Worm (Caenorhabditis elegans) whole organism, mixed stage, embryonic: ENCODE measurements around the gene F09G2.2.

ENCODE experiments used
- M03D4.4 ChIP-seq: sonication (generic microtip); optimal IDR thresholded peaks from 2 replicates; lab custom pipeline; 2017; ENCODE audit warnings: mild to moderate bottlenecking, missing genetic modification characterization, missing compliant biosample characterization
- bed-3 ChIP-seq: fragments of 200-800 bp; sonication (Bioruptor generic); optimal IDR thresholded peaks from 3 replicates; lab custom pipeline; 2018; ENCODE audit warnings: mild to moderate bottlenecking, missing genetic modification characterization, moderate library complexity, missing compliant biosample characterization
- blmp-1 ChIP-seq: fragments of 150-350 bp; optimal IDR thresholded peaks from 2 replicates; lab custom pipeline; 2014; ENCODE audit warnings: missing biosample characterization, missing genetic modification characterization
- ceh-39 ChIP-seq: fragments of 150-350 bp; optimal IDR thresholded peaks from 2 replicates; lab custom pipeline; 2014; ENCODE audit warnings: missing biosample characterization, missing genetic modification characterization
- ceh-43 ChIP-seq: fragments of 200-800 bp; sonication (Bioruptor generic); optimal IDR thresholded peaks from 2 replicates; lab custom pipeline; 2018; ENCODE audit warnings: mild to moderate bottlenecking, missing genetic modification characterization, moderate library complexity, missing compliant biosample characterization
- ceh-83 ChIP-seq: fragments of 200-800 bp; sonication (Bioruptor generic); optimal IDR thresholded peaks from 2 replicates; lab custom pipeline; 2018; ENCODE audit warnings: mild to moderate bottlenecking, missing genetic modification characterization, missing compliant biosample characterization
- ces-1 ChIP-seq: fragments of 150-350 bp; optimal IDR thresholded peaks from 2 replicates; lab custom pipeline; 2014; ENCODE audit warnings: missing biosample characterization, missing genetic modification reagents, missing genetic modification characterization
- cnd-1 ChIP-seq: fragments of 200-800 bp; sonication (Bioruptor generic); optimal IDR thresholded peaks from 2 replicates; lab custom pipeline; 2018; ENCODE audit warnings: mild to moderate bottlenecking, missing genetic modification characterization, missing compliant biosample characterization
- drap-1 ChIP-seq: fragments of 200-800 bp; sonication (Bioruptor generic); optimal IDR thresholded peaks from 3 replicates; lab custom pipeline; 2018; ENCODE audit warnings: mild to moderate bottlenecking, missing genetic modification characterization, missing compliant biosample characterization
- elt-1 ChIP-seq: sonication (generic microtip); optimal IDR thresholded peaks from 2 replicates; lab custom pipeline; 2017; ENCODE audit warnings: missing genetic modification characterization, mild to moderate bottlenecking, missing compliant biosample characterization, antibody characterized with exemption, moderate library complexity, borderline replicate concordance; ENCODE audit not compliant: insufficient read depth
- elt-3 ChIP-seq: fragments of 150-350 bp; optimal IDR thresholded peaks from 2 replicates; lab custom pipeline; 2014; ENCODE audit warnings: missing biosample characterization, missing genetic modification characterization
- flh-1 ChIP-seq: fragments of 200-800 bp; sonication (Bioruptor generic); optimal IDR thresholded peaks from 2 replicates; lab custom pipeline; 2018; ENCODE audit warnings: mild to moderate bottlenecking, missing genetic modification characterization, moderate library complexity, missing compliant biosample characterization
- hlh-1 ChIP-seq: fragments of 150-350 bp; optimal IDR thresholded peaks from 2 replicates; lab custom pipeline; 2014; ENCODE audit warnings: missing biosample characterization, missing genetic modification reagents, missing genetic modification characterization
- lin-13 ChIP-seq: fragments of 150-350 bp; optimal IDR thresholded peaks from 2 replicates; lab custom pipeline; 2014; ENCODE audit warnings: missing biosample characterization, missing genetic modification characterization
- lin-32 ChIP-seq: fragments of 200-800 bp; sonication (Bioruptor generic); optimal IDR thresholded peaks from 2 replicates; lab custom pipeline; 2018; ENCODE audit warnings: mild to moderate bottlenecking, missing genetic modification characterization, missing compliant biosample characterization
- lsy-2 ChIP-seq: fragments of 150-350 bp; optimal IDR thresholded peaks from 2 replicates; lab custom pipeline; 2014; ENCODE audit warnings: missing biosample characterization, missing genetic modification characterization
- mab-5 ChIP-seq: fragments of 150-350 bp; optimal IDR thresholded peaks from 2 replicates; lab custom pipeline; 2014; ENCODE audit warnings: missing biosample characterization, missing genetic modification characterization
- mep-1 ChIP-seq: fragments of 150-350 bp; optimal IDR thresholded peaks from 2 replicates; lab custom pipeline; 2017; ENCODE audit warnings: missing biosample characterization, missing genetic modification reagents, missing genetic modification characterization, inconsistent platforms
- mls-2 ChIP-seq: sonication (generic microtip); optimal IDR thresholded peaks from 2 replicates; lab custom pipeline; 2016; ENCODE audit warnings: mild to moderate bottlenecking, missing genetic modification characterization, moderate library complexity, missing compliant biosample characterization
- nhr-2 ChIP-seq: fragments of 150-350 bp; optimal IDR thresholded peaks from 2 replicates; lab custom pipeline; 2014; ENCODE audit warnings: missing biosample characterization, missing genetic modification characterization
- nhr-237 ChIP-seq: fragments of 150-350 bp; optimal IDR thresholded peaks from 2 replicates; lab custom pipeline; 2014; ENCODE audit warnings: missing biosample characterization, missing genetic modification characterization
- nhr-28 ChIP-seq: fragments of 150-350 bp; optimal IDR thresholded peaks from 2 replicates; lab custom pipeline; 2014; ENCODE audit warnings: missing biosample characterization, missing genetic modification characterization
- nhr-76 ChIP-seq: sonication (generic microtip); optimal IDR thresholded peaks from 2 replicates; lab custom pipeline; 2017; ENCODE audit warnings: missing biosample characterization, missing genetic modification characterization
- pha-4 ChIP-seq: fragments of 150-350 bp; optimal IDR thresholded peaks from 2 replicates; lab custom pipeline; 2018; ENCODE audit warnings: missing biosample characterization, missing genetic modification reagents, missing genetic modification characterization
- sem-2 ChIP-seq: fragments of 200-800 bp; sonication (Bioruptor generic); optimal IDR thresholded peaks from 2 replicates; lab custom pipeline; 2018; ENCODE audit warnings: mild to moderate bottlenecking, missing genetic modification characterization, missing compliant biosample characterization
- snpc-4 ChIP-seq: fragments of 150-350 bp; optimal IDR thresholded peaks from 2 replicates; lab custom pipeline; 2014; ENCODE audit warnings: missing biosample characterization, missing genetic modification characterization
- sptf-1 ChIP-seq: sonication (generic microtip); optimal IDR thresholded peaks from 2 replicates; lab custom pipeline; 2017; ENCODE audit warnings: mild to moderate bottlenecking, missing genetic modification characterization, moderate library complexity, missing compliant biosample characterization
- tbx-8 ChIP-seq: fragments of 200-800 bp; sonication (Bioruptor generic); optimal IDR thresholded peaks from 2 replicates; lab custom pipeline; 2018; ENCODE audit warnings: mild to moderate bottlenecking, missing genetic modification characterization, moderate library complexity, missing compliant biosample characterization
- unc-120 ChIP-seq: sonication (generic microtip); optimal IDR thresholded peaks from 2 replicates; lab custom pipeline; 2017; ENCODE audit warnings: missing genetic modification characterization, missing compliant biosample characterization; ENCODE audit not compliant: poor library complexity, severe bottlenecking
- unc-39 ChIP-seq: fragments of 150-350 bp; optimal IDR thresholded peaks from 2 replicates; lab custom pipeline; 2014; ENCODE audit warnings: missing biosample characterization, missing genetic modification characterization
- zip-8 ChIP-seq: fragments of 150-350 bp; optimal IDR thresholded peaks from 2 replicates; lab custom pipeline; 2014; ENCODE audit warnings: missing biosample characterization, missing genetic modification characterization
- ztf-11 ChIP-seq: fragments of 150-350 bp; optimal IDR thresholded peaks from 2 replicates; lab custom pipeline; 2014; ENCODE audit warnings: missing biosample characterization, missing genetic modification characterization

The F09G2.2 gene

DNA sequence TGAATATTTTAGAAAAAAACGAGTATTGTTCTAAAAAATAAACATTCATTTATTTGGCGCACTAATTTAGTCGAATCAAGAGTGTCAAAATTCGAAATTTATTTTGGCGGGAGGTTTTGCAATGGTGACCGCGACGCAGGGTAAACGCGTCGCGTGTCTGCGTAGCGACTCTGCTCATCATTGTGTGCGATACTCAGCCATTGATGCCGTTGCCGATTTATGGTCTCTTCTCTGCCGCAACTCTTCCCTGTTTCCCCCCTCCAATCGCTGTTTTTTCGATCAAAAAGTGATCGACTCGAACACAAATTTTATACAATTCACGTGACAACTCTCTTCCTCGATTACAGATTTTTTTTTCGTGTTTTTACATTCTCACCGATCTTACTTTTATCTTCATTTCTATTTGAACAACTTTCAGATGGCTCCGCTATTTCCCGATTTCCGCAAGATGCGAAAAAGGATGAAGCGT lies at the start of gene F09G2.2:
F09G2.2 (plus strand) TSS at position 419 of the 469 bp plus-strand sequence.
- TF ChIP-seq ces-1 (GFP tag; lab: Kevin White, UChicago) (peak; percentile 76), pha-4 (tag; lab: Kevin White, UChicago) (peak; percentile 96), ztf-11 (peak; percentile 63), drap-1 (GFP tag; lab: Kevin White, UChicago) (peak; percentile 24), elt-1 (peak; percentile 38), M03D4.4 (tag; lab: Kevin White, UChicago) (peak; percentile 20), nhr-237 (peak; percentile 87), bed-3 (GFP tag; lab: Kevin White, UChicago) (no peak), ceh-39 (tag; lab: Kevin White, UChicago) (peak; percentile 93), hlh-1 (tag; lab: Kevin White, UChicago) (no peak), unc-39 (tag; lab: Kevin White, UChicago) (peak; percentile 29), mep-1 (tag; lab: Kevin White, UChicago) (peak; percentile 95), nhr-28 (no peak), cnd-1 (tag; lab: Kevin White, UChicago) (peak; percentile 28), unc-120 (tag; lab: Kevin White, UChicago) (peak; percentile 79), sptf-1 (tag; lab: Kevin White, UChicago) (no peak), ceh-83 (peak; percentile 46), tbx-8 (no peak), mls-2 (tag; lab: Kevin White, UChicago) (peak; percentile 21), lin-13 (peak; percentile 97), lin-32 (GFP tag; lab: Kevin White, UChicago) (no peak), lsy-2 (tag; lab: Kevin White, UChicago) (peak; percentile 73), nhr-2 (tag; lab: Kevin White, UChicago) (peak; percentile 30), ceh-43 (GFP tag; lab: Kevin White, UChicago) (no peak)
- TF ChIP-seq, all 35 proteins: peak for 17

DNA sequence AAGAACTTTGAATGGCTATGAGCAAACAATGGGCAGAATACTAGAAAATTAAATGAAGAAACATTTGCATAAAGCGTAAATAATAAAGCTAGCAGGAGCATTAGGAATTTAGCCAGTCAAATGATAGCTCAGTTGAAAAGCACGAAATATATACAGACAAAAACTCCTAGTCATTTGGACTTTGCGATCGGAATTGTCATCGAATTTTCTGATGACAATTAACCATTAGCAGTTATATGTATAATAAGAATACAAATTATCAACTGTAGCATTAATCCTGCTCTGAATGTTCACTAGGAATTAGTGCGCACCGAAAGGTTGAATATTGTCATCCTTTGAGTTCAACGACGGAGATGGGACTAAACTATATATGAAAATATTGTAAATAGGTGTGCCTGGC lies 49.3 kb upstream of the F09G2.2 start, which contains the start of gene ugt-38:
ugt-38 (minus strand) TSS at position 101 of the 400 bp plus-strand sequence.
- TF ChIP-seq nhr-28, result no peak
- TF ChIP-seq mls-2 (tag; lab: Kevin White, UChicago), result no peak
- no peak for TF ChIP-seq tbx-8
- no peak for TF ChIP-seq nhr-2 (tag; lab: Kevin White, UChicago)
- TF ChIP-seq ces-1 (GFP tag; lab: Kevin White, UChicago), result no peak
- no peak for TF ChIP-seq mab-5 (tag; lab: Kevin White, UChicago)
- TF ChIP-seq M03D4.4 (tag; lab: Kevin White, UChicago), result no peak
- no peak for TF ChIP-seq lin-13

ce11 chrV:7150570-7150969 lies 46.1 kb upstream of the F09G2.2 start, which contains the start of gene F10D2.8:
Gene F10D2.8, minus strand, starts transcription at chrV:7150714.
- no peak for TF ChIP-seq ces-1 (GFP tag; lab: Kevin White, UChicago)
- TF ChIP-seq elt-3 (tag; lab: Kevin White, UChicago), result no peak
- no peak for TF ChIP-seq M03D4.4 (tag; lab: Kevin White, UChicago)
- no peak for TF ChIP-seq ceh-83
- TF ChIP-seq nhr-76 (tag; lab: Kevin White, UChicago), result no peak
- no peak for TF ChIP-seq mls-2 (tag; lab: Kevin White, UChicago)
- TF ChIP-seq bed-3 (GFP tag; lab: Kevin White, UChicago), result no peak
- TF ChIP-seq lsy-2 (tag; lab: Kevin White, UChicago), result no peak
- no peak for TF ChIP-seq elt-1
- no peak for TF ChIP-seq blmp-1 (tag; lab: Kevin White, UChicago)
- TF ChIP-seq sem-2 (GFP tag; lab: Kevin White, UChicago), result no peak
- TF ChIP-seq, all 35 proteins: peak for 0

ce11 chrV:7153046-7153445 lies 43.7 kb upstream of the F09G2.2 start, which contains the start of gene fat-7:
Gene fat-7, minus strand, starts transcription at chrV:7153146.
- no peak for TF ChIP-seq snpc-4 (tag; lab: Kevin White, UChicago)
- TF ChIP-seq mep-1 (tag; lab: Kevin White, UChicago), result no peak
- TF ChIP-seq ceh-43 (GFP tag; lab: Kevin White, UChicago), result no peak
- no peak for TF ChIP-seq ceh-83
- TF ChIP-seq flh-1 (GFP tag; lab: Kevin White, UChicago), result no peak
- TF ChIP-seq mab-5 (tag; lab: Kevin White, UChicago), result no peak
- TF ChIP-seq zip-8 (tag; lab: Kevin White, UChicago), result no peak
- no peak for TF ChIP-seq ces-1 (GFP tag; lab: Kevin White, UChicago)
- no peak for TF ChIP-seq nhr-2 (tag; lab: Kevin White, UChicago)
- no peak for TF ChIP-seq M03D4.4 (tag; lab: Kevin White, UChicago)
- no peak for TF ChIP-seq blmp-1 (tag; lab: Kevin White, UChicago)
- TF ChIP-seq tbx-8, result no peak
- TF ChIP-seq hlh-1 (tag; lab: Kevin White, UChicago), result no peak
